Worm (Caenorhabditis elegans) whole organism, early embryonic: ENCODE data around the gene F43C11.8.

Source experiments
- B0310.2 ChIP-seq: sonication (generic microtip); optimal IDR thresholded peaks from 2 replicates; lab custom pipeline; 2016; ENCODE audit warnings: mild to moderate bottlenecking, missing genetic modification characterization, missing compliant biosample characterization
- F13C5.2 ChIP-seq: sonication (generic microtip); optimal IDR thresholded peaks from 2 replicates; lab custom pipeline; 2017; ENCODE audit warnings: mild to moderate bottlenecking, missing genetic modification characterization, inconsistent platforms, missing compliant biosample characterization
- aly-1 ChIP-seq: sonication (generic microtip); optimal IDR thresholded peaks from 2 replicates; lab custom pipeline; 2016; ENCODE audit warnings: missing genetic modification characterization, missing compliant biosample characterization
- ama-1 ChIP-seq: fragments of 150-350 bp; optimal IDR thresholded peaks from 2 replicates; lab custom pipeline; 2014
- ceh-13 ChIP-seq: fragments of 200-800 bp; sonication (Bioruptor generic); optimal IDR thresholded peaks from 2 replicates; lab custom pipeline; 2018; ENCODE audit warnings: mild to moderate bottlenecking, missing genetic modification characterization, missing compliant biosample characterization
- ceh-36 ChIP-seq: sonication (generic microtip); optimal IDR thresholded peaks from 2 replicates; lab custom pipeline; 2016; ENCODE audit warnings: missing genetic modification characterization, inconsistent platforms, missing compliant biosample characterization
- ets-7 ChIP-seq: sonication (generic microtip); optimal IDR thresholded peaks from 2 replicates; lab custom pipeline; 2016; ENCODE audit warnings: missing genotype, missing genetic modification characterization, missing compliant biosample characterization
- flt-1 ChIP-seq: fragments of 200-800 bp; sonication (Bioruptor generic); IDR thresholded peaks from 2 replicates; pipeline ENCODE4 v1.3.6; 2022; ENCODE audit warnings: missing genetic modification characterization, missing compliant biosample characterization
- hmbx-1 ChIP-seq: sonication (generic microtip); optimal IDR thresholded peaks from 2 replicates; lab custom pipeline; 2016; ENCODE audit warnings: mild to moderate bottlenecking, missing genetic modification characterization, missing compliant biosample characterization
- hmg-4 ChIP-seq: fragments of 200-800 bp; sonication (Bioruptor generic); optimal IDR thresholded peaks from 2 replicates; lab custom pipeline; 2018; ENCODE audit warnings: mild to moderate bottlenecking, missing genetic modification characterization, missing compliant biosample characterization
- hnd-1 ChIP-seq: sonication (generic microtip); optimal IDR thresholded peaks from 2 replicates; lab custom pipeline; 2016; ENCODE audit warnings: missing genetic modification characterization, missing compliant biosample characterization
- pes-1 ChIP-seq: fragments of 200-800 bp; sonication (Bioruptor generic); IDR thresholded peaks from 2 replicates; pipeline ENCODE4 v1.3.6; 2022; ENCODE audit warnings: missing genetic modification reagents, missing genetic modification characterization, missing compliant biosample characterization
- scrt-1 ChIP-seq: fragments of 200-800 bp; sonication (Bioruptor generic); IDR thresholded peaks from 2 replicates; pipeline ENCODE4 v1.3.6; 2022; ENCODE audit warnings: missing genetic modification characterization, missing compliant biosample characterization
- sea-1 ChIP-seq: fragments of 200-800 bp; sonication (Bioruptor generic); conservative IDR thresholded peaks from 2 replicates; pipeline ENCODE4 v1.3.6; 2022; ENCODE audit warnings: missing genetic modification characterization, missing compliant biosample characterization
- tbx-11 ChIP-seq: fragments of 200-800 bp; sonication (Bioruptor generic); IDR thresholded peaks from 2 replicates; pipeline ENCODE4 v1.3.6; 2022; ENCODE audit warnings: missing genetic modification characterization, missing compliant biosample characterization
- tbx-37 ChIP-seq: fragments of 200-800 bp; sonication (Bioruptor generic); conservative IDR thresholded peaks from 2 replicates; pipeline ENCODE4 v1.3.6; 2022; ENCODE audit warnings: missing genetic modification reagents, missing genetic modification characterization, missing compliant biosample characterization
- tra-4 ChIP-seq: sonication (generic microtip); optimal IDR thresholded peaks from 2 replicates; lab custom pipeline; 2017; ENCODE audit warnings: missing genetic modification characterization, missing compliant biosample characterization

F43C11.8 gene

DNA sequence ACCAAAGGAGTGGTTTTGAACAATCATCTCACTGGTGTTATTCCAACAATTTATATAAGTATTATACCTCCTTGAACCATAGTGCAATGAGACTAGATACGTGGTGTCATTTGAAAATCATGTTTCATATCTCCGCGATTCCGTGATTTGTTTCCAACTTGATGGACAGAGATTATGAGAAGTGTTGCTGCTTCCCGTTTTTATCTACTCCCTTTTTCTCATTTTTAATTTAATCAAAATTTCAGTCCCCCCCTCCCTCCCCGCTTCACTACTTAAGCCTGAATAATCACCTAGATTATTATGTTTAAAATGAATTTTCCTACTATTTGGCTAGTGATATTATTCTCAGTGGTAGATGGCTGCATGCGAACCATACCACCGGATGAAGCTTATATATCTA is 39.8 kb downstream of the F43C11.8 start, which contains the start of gene F16G10.3:
Gene F16G10.3 (plus strand): TSS at position 301 of the 400 bp plus-strand sequence.
- TF ChIP-seq tbx-11 (GFP tag; lab: Robert Waterston, UW) (no peak), tra-4 (tag; lab: Kevin White, UChicago) (no peak), tbx-37 (GFP tag; lab: Robert Waterston, UW) (no peak), sea-1 (GFP tag; lab: Robert Waterston, UW) (no peak), F13C5.2 (tag; lab: Kevin White, UChicago) (no peak), hmg-4 (GFP tag; lab: Kevin White, UChicago) (no peak), ceh-36 (tag; lab: Kevin White, UChicago) (no peak), ets-7 (tag; lab: Kevin White, UChicago) (no peak), hnd-1 (no peak), ama-1 (lab: Kevin White, UChicago) (no peak), aly-1 (tag; lab: Kevin White, UChicago) (no peak), hmbx-1 (tag; lab: Kevin White, UChicago) (no peak), scrt-1 (GFP tag; lab: Robert Waterston, UW) (no peak), pes-1 (no peak), flt-1 (GFP tag; lab: Robert Waterston, UW) (no peak)

DNA sequence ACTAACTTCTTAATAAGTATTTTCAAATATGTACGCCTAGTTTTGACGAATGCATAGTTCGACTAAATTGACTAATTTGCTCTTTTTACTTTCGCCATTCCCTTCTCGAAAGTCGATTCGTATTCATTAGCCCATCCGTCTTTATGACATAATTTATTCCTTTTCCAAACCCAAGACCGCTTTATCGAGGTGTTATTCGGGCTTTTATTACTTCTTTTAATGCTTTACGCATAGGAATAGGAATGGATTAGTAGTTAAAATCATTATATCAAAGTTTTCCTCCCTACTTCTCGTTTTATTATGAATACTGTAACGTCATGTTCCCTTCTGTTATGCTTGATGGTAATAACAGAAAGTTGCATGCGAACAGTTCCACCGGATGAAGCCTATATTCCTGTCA is 42.7 kb downstream of the F43C11.8 start, which contains the start of gene F16G10.2:
Gene F16G10.2 (plus strand): TSS at position 301 of the 400 bp plus-strand sequence.
- TF ChIP-seq hmg-4 (GFP tag; lab: Kevin White, UChicago), result no peak
- TF ChIP-seq ceh-13, result no peak
- TF ChIP-seq tbx-11 (GFP tag; lab: Robert Waterston, UW), result no peak
- no peak for TF ChIP-seq sea-1 (GFP tag; lab: Robert Waterston, UW)
- no peak for TF ChIP-seq ceh-36 (tag; lab: Kevin White, UChicago)
- no peak for TF ChIP-seq ama-1 (lab: Kevin White, UChicago)
- no peak for TF ChIP-seq tra-4 (tag; lab: Kevin White, UChicago)
- TF ChIP-seq scrt-1 (GFP tag; lab: Robert Waterston, UW), result no peak
- TF ChIP-seq aly-1 (tag; lab: Kevin White, UChicago), result no peak
- TF ChIP-seq hmbx-1 (tag; lab: Kevin White, UChicago), result no peak
- TF ChIP-seq pes-1, result no peak

DNA sequence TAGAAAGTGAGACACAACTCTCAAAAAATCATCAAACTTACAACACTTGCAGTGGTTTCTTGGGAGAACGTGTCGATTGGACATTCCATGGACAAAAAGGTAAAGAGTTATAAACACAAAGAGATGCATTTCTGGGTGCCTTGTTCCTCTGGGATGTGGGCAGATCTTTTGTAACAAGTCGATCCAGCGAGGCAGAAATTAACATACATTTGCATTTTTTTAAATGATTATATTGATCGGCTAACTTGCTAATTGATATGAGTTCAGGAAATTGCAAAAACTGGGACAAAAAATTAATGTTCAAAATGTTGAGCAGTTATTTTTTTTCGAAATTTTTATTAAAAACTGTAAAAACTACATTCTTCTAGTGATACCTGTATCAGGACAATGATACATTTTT is 45.4 kb downstream of the F43C11.8 start, which contains the start of gene F16G10.6:
Gene F16G10.6 (minus strand): TSS at position 101 of the 400 bp plus-strand sequence.
- TF ChIP-seq ets-7 (tag; lab: Kevin White, UChicago) (no peak), ceh-13 (no peak), pes-1 (no peak), hnd-1 (no peak), F13C5.2 (tag; lab: Kevin White, UChicago) (no peak), ceh-36 (tag; lab: Kevin White, UChicago) (no peak)

DNA sequence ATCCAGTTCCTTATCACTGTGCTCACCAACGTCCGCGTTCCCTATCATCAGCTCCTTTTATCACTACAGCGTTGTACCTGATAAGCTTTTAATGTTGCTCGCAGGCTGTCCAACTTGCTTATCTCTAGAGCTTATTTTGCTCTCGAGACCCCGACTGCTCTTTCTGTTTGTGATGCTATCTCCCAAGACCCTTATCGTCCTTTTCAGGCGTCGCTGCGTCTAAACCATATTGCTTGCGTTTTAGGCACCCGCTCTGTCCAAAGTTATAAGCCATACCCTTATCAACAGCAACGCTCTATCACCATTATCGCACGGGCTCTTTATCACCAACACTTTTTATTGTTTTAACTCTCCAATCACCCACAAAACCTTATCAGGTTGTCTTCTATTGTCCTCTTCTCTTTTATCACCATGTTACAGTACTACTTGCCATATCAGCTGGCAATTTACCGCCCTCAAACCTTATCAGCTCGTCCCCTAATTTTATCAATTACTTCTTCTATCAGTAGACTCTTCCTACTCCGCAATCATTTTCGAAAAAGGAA is 46.2 kb downstream of the F43C11.8 start:
- no peak for TF ChIP-seq hmg-4 (GFP tag; lab: Kevin White, UChicago)
- TF ChIP-seq B0310.2 (tag; lab: Kevin White, UChicago), result peak; percentile 43
- no peak for TF ChIP-seq flt-1 (GFP tag; lab: Robert Waterston, UW)
- no peak for TF ChIP-seq sea-1 (GFP tag; lab: Robert Waterston, UW)
- TF ChIP-seq ets-7 (tag; lab: Kevin White, UChicago), result no peak
- TF ChIP-seq aly-1 (tag; lab: Kevin White, UChicago), result no peak

DNA sequence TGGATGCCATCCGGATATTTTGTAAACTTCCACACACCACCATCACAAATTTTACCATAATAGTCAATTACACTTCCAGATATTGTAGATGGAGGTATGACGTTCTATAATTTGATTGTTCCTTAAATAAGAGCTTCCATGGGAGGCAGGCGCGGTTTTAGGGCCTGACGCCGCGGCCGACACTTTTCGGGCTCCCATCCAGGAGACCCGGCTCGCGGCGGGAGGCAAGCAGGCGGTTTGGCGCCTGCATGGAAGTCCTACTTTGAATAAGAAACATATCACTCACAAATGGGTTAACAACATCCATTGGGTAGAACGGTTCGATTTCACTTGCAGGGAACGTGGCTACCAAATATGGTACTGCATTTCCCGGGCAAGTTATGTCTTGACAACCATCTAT is 47.4 kb downstream of the F43C11.8 start:
- TF ChIP-seq B0310.2 (tag; lab: Kevin White, UChicago), result no peak
- no peak for TF ChIP-seq hnd-1
- no peak for TF ChIP-seq F13C5.2 (tag; lab: Kevin White, UChicago)
- TF ChIP-seq ama-1 (lab: Kevin White, UChicago), result no peak
- TF ChIP-seq ceh-36 (tag; lab: Kevin White, UChicago), result no peak
- TF ChIP-seq tra-4 (tag; lab: Kevin White, UChicago), result no peak
- no peak for TF ChIP-seq aly-1 (tag; lab: Kevin White, UChicago)
- no peak for TF ChIP-seq scrt-1 (GFP tag; lab: Robert Waterston, UW)
- no peak for TF ChIP-seq tbx-11 (GFP tag; lab: Robert Waterston, UW)

DNA sequence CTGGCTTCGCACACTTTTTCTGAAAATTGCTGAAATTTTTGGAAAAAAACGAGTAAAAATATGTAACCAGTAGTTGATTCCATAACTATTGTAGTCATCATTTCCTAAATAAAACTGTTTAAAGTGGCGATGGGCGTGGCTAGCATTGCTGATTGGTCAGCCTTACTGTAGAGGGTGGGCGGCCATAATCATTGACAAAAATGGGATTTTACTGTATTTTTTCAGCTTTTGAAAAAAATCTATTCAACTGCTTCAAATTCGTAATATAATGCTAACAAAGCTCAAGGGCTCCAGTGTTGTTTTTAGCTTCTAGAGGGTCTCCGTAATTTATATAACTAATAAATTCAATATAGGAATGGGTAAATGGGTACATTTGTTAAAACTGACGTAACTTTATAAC is 47.9 kb downstream of the F43C11.8 start, which contains the start of gene F16G10.7:
Gene F16G10.7 (minus strand): TSS at position 101 of the 400 bp plus-strand sequence.
- TF ChIP-seq hmg-4 (GFP tag; lab: Kevin White, UChicago) (no peak), scrt-1 (GFP tag; lab: Robert Waterston, UW) (no peak), aly-1 (tag; lab: Kevin White, UChicago) (no peak), ceh-13 (no peak), hnd-1 (no peak), tbx-37 (GFP tag; lab: Robert Waterston, UW) (no peak), B0310.2 (tag; lab: Kevin White, UChicago) (no peak), ets-7 (tag; lab: Kevin White, UChicago) (no peak), hmbx-1 (tag; lab: Kevin White, UChicago) (no peak), tra-4 (tag; lab: Kevin White, UChicago) (no peak), F13C5.2 (tag; lab: Kevin White, UChicago) (no peak), pes-1 (no peak), sea-1 (GFP tag; lab: Robert Waterston, UW) (no peak), ceh-36 (tag; lab: Kevin White, UChicago) (no peak), ama-1 (lab: Kevin White, UChicago) (no peak), tbx-11 (GFP tag; lab: Robert Waterston, UW) (no peak), flt-1 (GFP tag; lab: Robert Waterston, UW) (no peak)

DNA sequence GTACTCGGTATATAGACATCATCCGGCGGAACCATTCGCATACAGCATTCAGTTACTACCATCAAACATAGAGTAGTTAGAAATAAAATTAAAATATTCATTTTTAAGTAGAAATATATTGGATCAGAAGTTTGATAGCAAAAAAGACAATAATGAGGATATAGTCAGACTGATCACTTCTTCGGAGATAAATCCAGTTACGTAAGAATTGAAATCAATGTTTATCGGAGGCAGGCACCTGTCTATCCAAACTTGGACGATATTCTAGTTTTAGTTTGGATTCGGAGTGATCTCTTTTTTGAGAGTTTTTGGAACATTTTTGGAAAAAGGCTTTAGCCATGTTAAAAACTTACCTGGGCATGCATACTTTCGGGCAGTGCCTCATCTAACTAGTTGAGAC is 51.0 kb downstream of the F43C11.8 start, which contains the start of gene F16G10.8:
Gene F16G10.8 (minus strand): TSS at position 101 of the 400 bp plus-strand sequence.
- no peak for TF ChIP-seq hnd-1
- no peak for TF ChIP-seq hmg-4 (GFP tag; lab: Kevin White, UChicago)
- TF ChIP-seq sea-1 (GFP tag; lab: Robert Waterston, UW), result no peak
- TF ChIP-seq hmbx-1 (tag; lab: Kevin White, UChicago), result no peak
- no peak for TF ChIP-seq pes-1
- no peak for TF ChIP-seq ceh-36 (tag; lab: Kevin White, UChicago)
- TF ChIP-seq flt-1 (GFP tag; lab: Robert Waterston, UW), result no peak
- TF ChIP-seq tbx-11 (GFP tag; lab: Robert Waterston, UW), result no peak
- TF ChIP-seq aly-1 (tag; lab: Kevin White, UChicago), result no peak
- TF ChIP-seq tbx-37 (GFP tag; lab: Robert Waterston, UW), result no peak
- no peak for TF ChIP-seq ama-1 (lab: Kevin White, UChicago)
- no peak for TF ChIP-seq tra-4 (tag; lab: Kevin White, UChicago)
- no peak for TF ChIP-seq scrt-1 (GFP tag; lab: Robert Waterston, UW)
- no peak for TF ChIP-seq F13C5.2 (tag; lab: Kevin White, UChicago)
- no peak for TF ChIP-seq ets-7 (tag; lab: Kevin White, UChicago)
- TF ChIP-seq ceh-13, result no peak
- no peak for TF ChIP-seq B0310.2 (tag; lab: Kevin White, UChicago)
